Worm (Caenorhabditis elegans) whole organism, L1 larva: ENCODE measurements around the gene nimk-1.

Source experiments
- C04F5.9 ChIP-seq: sonication (generic microtip); optimal IDR thresholded peaks from 2 replicates; lab custom pipeline; 2016; ENCODE audit warnings: missing genetic modification characterization, missing compliant biosample characterization
- F16B12.6 ChIP-seq: fragments of 150-350 bp; optimal IDR thresholded peaks from 2 replicates; lab custom pipeline; 2014; ENCODE audit warnings: missing biosample characterization, missing genetic modification characterization
- aha-1 ChIP-seq: fragments of 150-350 bp; optimal IDR thresholded peaks from 2 replicates; lab custom pipeline; 2014; ENCODE audit warnings: missing biosample characterization, missing genetic modification characterization
- alr-1 ChIP-seq: fragments of 200-800 bp; sonication (Bioruptor generic); optimal IDR thresholded peaks from 2 replicates; lab custom pipeline; 2018; ENCODE audit warnings: borderline replicate concordance, mild to moderate bottlenecking, missing genetic modification characterization, missing compliant biosample characterization
- blmp-1 ChIP-seq: fragments of 150-350 bp; optimal IDR thresholded peaks from 2 replicates; lab custom pipeline; 2014; ENCODE audit warnings: missing biosample characterization, missing genetic modification characterization
- ceh-8 ChIP-seq: fragments of 200-800 bp; sonication (Bioruptor generic); optimal IDR thresholded peaks from 2 replicates; lab custom pipeline; 2018; ENCODE audit warnings: mild to moderate bottlenecking, missing genetic modification characterization, moderate library complexity, missing compliant biosample characterization
- ceh-90 ChIP-seq: sonication (generic microtip); optimal IDR thresholded peaks from 2 replicates; lab custom pipeline; 2016; ENCODE audit warnings: missing genetic modification characterization, missing compliant biosample characterization
- dpl-1 ChIP-seq, 3 experiments: fragments of 150-350 bp in 2 of 3; sonication (generic microtip) in 1 of 3; optimal IDR thresholded peaks; 2 replicates each; lab custom pipeline; 2014 to 2017; ENCODE audit warnings: missing biosample characterization in 3 of 3, missing genetic modification characterization in 3 of 3, missing genetic modification reagents in 3 of 3
- efl-1 ChIP-seq, 4 experiments: fragments of 150-350 bp; optimal IDR thresholded peaks in 3 of 4; peaks in 1 of 4; 1 replicate in 1 of 4; 2 replicates in 3 of 4; lab custom pipeline; 2014; ENCODE audit warnings: missing biosample characterization in 2 of 4, missing genetic modification characterization in 2 of 4, missing genetic modification reagents in 2 of 4
- efl-3 ChIP-seq: fragments of 200-800 bp; sonication (Bioruptor generic); optimal IDR thresholded peaks from 2 replicates; lab custom pipeline; 2018; ENCODE audit warnings: mild to moderate bottlenecking, missing genetic modification characterization, missing compliant biosample characterization
- elt-2 ChIP-seq: sonication (generic microtip); optimal IDR thresholded peaks from 2 replicates; lab custom pipeline; 2016; ENCODE audit warnings: missing genetic modification characterization, mild to moderate bottlenecking, inconsistent platforms, missing compliant biosample characterization, missing genetic modification reagents
- elt-3 ChIP-seq, 6 experiments: fragments of 150-350 bp in 1 of 6; sonication (generic microtip); optimal IDR thresholded peaks; 2 replicates each; lab custom pipeline; 2017 to 2018; ENCODE audit warnings: missing biosample characterization in 6 of 6, missing genetic modification characterization in 6 of 6, inconsistent platforms in 1 of 6
- ets-5 ChIP-seq: fragments of 200-800 bp; sonication (Bioruptor generic); IDR thresholded peaks from 2 replicates; pipeline ENCODE4 v1.3.6; 2022; ENCODE audit warnings: missing genetic modification characterization, missing compliant biosample characterization
- fkh-10 ChIP-seq: sonication (generic microtip); optimal IDR thresholded peaks from 2 replicates; lab custom pipeline; 2017; ENCODE audit warnings: missing biosample characterization, missing genetic modification reagents, missing genetic modification characterization
- fos-1 ChIP-seq: fragments of 150-350 bp; optimal IDR thresholded peaks from 2 replicates; lab custom pipeline; 2014; ENCODE audit warnings: missing biosample characterization, missing genetic modification characterization
- hlh-4 ChIP-seq: sonication (generic microtip); optimal IDR thresholded peaks from 2 replicates; lab custom pipeline; 2016; ENCODE audit warnings: mild to moderate bottlenecking, missing genetic modification characterization, missing compliant biosample characterization
- lin-13 ChIP-seq: fragments of 150-350 bp; optimal IDR thresholded peaks from 2 replicates; lab custom pipeline; 2014; ENCODE audit warnings: missing biosample characterization, missing genetic modification reagents, missing genetic modification characterization
- lin-35 ChIP-seq, 2 experiments: fragments of 150-350 bp; optimal IDR thresholded peaks; 2 replicates each; lab custom pipeline; 2014; ENCODE audit warnings: missing biosample characterization in 2 of 2, missing genetic modification characterization in 2 of 2, missing genetic modification reagents in 2 of 2
- lir-3 ChIP-seq: sonication (generic microtip); optimal IDR thresholded peaks from 2 replicates; lab custom pipeline; 2016; ENCODE audit warnings: mild to moderate bottlenecking, missing genetic modification characterization, moderate library complexity, missing compliant biosample characterization; ENCODE audit not compliant: poor library complexity
- lsy-2 ChIP-seq, 2 experiments: fragments of 150-350 bp; optimal IDR thresholded peaks; 2 replicates each; lab custom pipeline; 2014; ENCODE audit warnings: missing biosample characterization in 2 of 2, missing genetic modification characterization in 2 of 2
- mef-2 ChIP-seq: fragments of 150-350 bp; optimal IDR thresholded peaks from 2 replicates; lab custom pipeline; 2014; ENCODE audit warnings: missing biosample characterization, missing genetic modification characterization
- nhr-12 ChIP-seq: sonication (generic microtip); optimal IDR thresholded peaks from 2 replicates; lab custom pipeline; 2017; ENCODE audit warnings: missing biosample characterization, missing genetic modification characterization
- nhr-20 ChIP-seq: sonication (generic microtip); optimal IDR thresholded peaks from 2 replicates; lab custom pipeline; 2016; ENCODE audit warnings: mild to moderate bottlenecking, missing genetic modification characterization, missing compliant biosample characterization
- nhr-237 ChIP-seq: fragments of 150-350 bp; optimal IDR thresholded peaks from 2 replicates; lab custom pipeline; 2014; ENCODE audit warnings: missing biosample characterization, missing genetic modification characterization
- nhr-28 ChIP-seq: fragments of 150-350 bp; optimal IDR thresholded peaks from 2 replicates; lab custom pipeline; 2014; ENCODE audit warnings: missing biosample characterization, missing genetic modification characterization
- nhr-47 ChIP-seq: sonication (generic microtip); optimal IDR thresholded peaks from 2 replicates; lab custom pipeline; 2016; ENCODE audit warnings: mild to moderate bottlenecking, missing genetic modification characterization, moderate library complexity, missing compliant biosample characterization
- nhr-85 ChIP-seq: sonication (generic microtip); peaks from one replicate; lab custom pipeline; 2016; ENCODE audit warnings: missing genetic modification characterization, inconsistent platforms, missing compliant biosample characterization
- nhr-90 ChIP-seq: sonication (generic microtip); optimal IDR thresholded peaks from 2 replicates; lab custom pipeline; 2016; ENCODE audit warnings: mild to moderate bottlenecking, missing genetic modification characterization, missing compliant biosample characterization; ENCODE audit not compliant: poor library complexity
- pqm-1 ChIP-seq: sonication (generic microtip); optimal IDR thresholded peaks from 3 replicates; lab custom pipeline; 2017; ENCODE audit warnings: missing biosample characterization, missing genetic modification characterization
- rnt-1 ChIP-seq: sonication (generic microtip); optimal IDR thresholded peaks from 2 replicates; lab custom pipeline; 2016; ENCODE audit warnings: mild to moderate bottlenecking, missing genetic modification characterization, moderate library complexity, missing compliant biosample characterization
- skn-1 ChIP-seq: fragments of 150-350 bp; optimal IDR thresholded peaks from 2 replicates; lab custom pipeline; 2014; ENCODE audit warnings: missing biosample characterization, missing genetic modification characterization
- snu-23 ChIP-seq: sonication (generic microtip); optimal IDR thresholded peaks from 2 replicates; lab custom pipeline; 2016; ENCODE audit warnings: missing genetic modification characterization, missing compliant biosample characterization
- sptf-1 ChIP-seq: fragments of 150-350 bp; optimal IDR thresholded peaks from 2 replicates; lab custom pipeline; 2014; ENCODE audit warnings: missing biosample characterization, missing genetic modification characterization
- swsn-7 ChIP-seq: sonication (generic microtip); optimal IDR thresholded peaks from 2 replicates; lab custom pipeline; 2016; ENCODE audit warnings: missing genetic modification characterization, missing compliant biosample characterization
- tbx-2 ChIP-seq: sonication (generic microtip); optimal IDR thresholded peaks from 2 replicates; lab custom pipeline; 2016; ENCODE audit warnings: missing genetic modification characterization, missing compliant biosample characterization
- zip-4 ChIP-seq: fragments of 200-800 bp; sonication (Bioruptor generic); optimal IDR thresholded peaks from 2 replicates; lab custom pipeline; 2018; ENCODE audit warnings: mild to moderate bottlenecking, missing genetic modification characterization, moderate library complexity, missing compliant biosample characterization
- ztf-11 ChIP-seq, 2 experiments: sonication (generic microtip); optimal IDR thresholded peaks; 2 replicates each; lab custom pipeline; 2016 to 2017; ENCODE audit warnings: missing genetic modification characterization in 2 of 2, missing biosample characterization in 1 of 2, missing compliant biosample characterization in 1 of 2
- ztf-4 ChIP-seq: fragments of 150-350 bp; optimal IDR thresholded peaks from 2 replicates; lab custom pipeline; 2014; ENCODE audit warnings: missing biosample characterization, missing genetic modification characterization

nimk-1 gene

ce11 chrII:12547547-12547946 is 12.0 kb downstream of the nimk-1 start, which contains the start of gene F49C5.16:
Gene F49C5.16, plus strand, starts transcription at chrII:12547847.
- TF ChIP-seq mef-2 (tag; lab: Kevin White, UChicago) (no peak), hlh-4 (tag; lab: Kevin White, UChicago) (no peak), lin-35 (GFP tag; optimal IDR thresholded peaks at IDR 0.05; lab: Kevin White, UChicago) (no peak), nhr-28 (tag; lab: Kevin White, UChicago) (no peak), nhr-12 (tag; lab: Kevin White, UChicago) (no peak), aha-1 (tag; lab: Kevin White, UChicago) (no peak), efl-1 (optimal IDR thresholded peaks at IDR 0.05; lab: Kevin White, UChicago) (no peak), efl-1 (GFP tag; optimal IDR thresholded peaks at IDR 0.05 in 1 of 2; lab: Kevin White, UChicago) (no peak), nhr-47 (tag; lab: Kevin White, UChicago) (no peak), ceh-90 (tag; lab: Kevin White, UChicago) (no peak), lir-3 (tag; lab: Kevin White, UChicago) (no peak), nhr-20 (tag; lab: Kevin White, UChicago) (no peak), lsy-2 (tag; optimal IDR thresholded peaks at IDR 0.05; lab: Kevin White, UChicago) (no peak), elt-2 (tag; lab: Kevin White, UChicago) (no peak), lin-13 (GFP tag; lab: Kevin White, UChicago) (no peak), swsn-7 (tag; lab: Kevin White, UChicago) (no peak), nhr-90 (tag; lab: Kevin White, UChicago) (no peak), ztf-4 (tag; lab: Kevin White, UChicago) (no peak)
- TF ChIP-seq, all 84 proteins: peak for 0

- peak; percentile 8 for TF ChIP-seq blmp-1 (tag; lab: Kevin White, UChicago)
- no peak for TF ChIP-seq ets-5
- TF ChIP-seq pqm-1 (tag; lab: Kevin White, UChicago) = no peak
- TF ChIP-seq elt-3 (tag; optimal IDR thresholded peaks at IDR 0.05; lab: Kevin White, UChicago) = no peak
- no peak for TF ChIP-seq lsy-2 (tag; optimal IDR thresholded peaks at IDR 0.05; lab: Kevin White, UChicago)
- no peak for TF ChIP-seq alr-1 (tag; lab: Kevin White, UChicago)
- no peak for TF ChIP-seq fos-1
- peak; percentile 55 for TF ChIP-seq nhr-85 (tag; lab: Kevin White, UChicago)
- TF ChIP-seq ceh-90 (tag; lab: Kevin White, UChicago) = no peak
Measured at ce11 chrII:12549613-12550012, 14.1 kb downstream of the nimk-1 start.

ce11 chrII:12550940-12551339 is 15.4 kb downstream of the nimk-1 start:
- TF ChIP-seq efl-3 (GFP tag; lab: Kevin White, UChicago) (no peak), ztf-11 (tag; optimal IDR thresholded peaks at IDR 0.05; lab: Kevin White, UChicago) (no peak), rnt-1 (no peak), F16B12.6 (tag; lab: Kevin White, UChicago) (no peak), C04F5.9 (tag; lab: Kevin White, UChicago) (no peak), fkh-10 (no peak), skn-1 (no peak), ceh-8 (GFP tag; lab: Kevin White, UChicago) (no peak), snu-23 (GFP tag; lab: Kevin White, UChicago) (no peak), lir-3 (tag; lab: Kevin White, UChicago) (no peak), dpl-1 (GFP tag; optimal IDR thresholded peaks at IDR 0.05; lab: Kevin White, UChicago) (no peak), aha-1 (tag; lab: Kevin White, UChicago) (no peak), ztf-4 (tag; lab: Kevin White, UChicago) (no peak), tbx-2 (tag; lab: Kevin White, UChicago) (no peak), efl-1 (optimal IDR thresholded peaks at IDR 0.05; lab: Kevin White, UChicago) (no peak), efl-1 (GFP tag; optimal IDR thresholded peaks at IDR 0.05 in 1 of 2; lab: Kevin White, UChicago) (no peak), zip-4 (no peak), nhr-237 (no peak), ceh-90 (tag; lab: Kevin White, UChicago) (no peak), sptf-1 (tag; lab: Kevin White, UChicago) (no peak)
